Worm (Caenorhabditis elegans) whole organism, dauer: ENCODE measurements around the gene mog-2.

Experiments
- unc-62 ChIP-seq: sonication (generic microtip); optimal IDR thresholded peaks from 2 replicates; lab custom pipeline; 2017; ENCODE audit warnings: missing biosample characterization, missing genetic modification reagents, missing genetic modification characterization

mog-2 gene

DNA sequence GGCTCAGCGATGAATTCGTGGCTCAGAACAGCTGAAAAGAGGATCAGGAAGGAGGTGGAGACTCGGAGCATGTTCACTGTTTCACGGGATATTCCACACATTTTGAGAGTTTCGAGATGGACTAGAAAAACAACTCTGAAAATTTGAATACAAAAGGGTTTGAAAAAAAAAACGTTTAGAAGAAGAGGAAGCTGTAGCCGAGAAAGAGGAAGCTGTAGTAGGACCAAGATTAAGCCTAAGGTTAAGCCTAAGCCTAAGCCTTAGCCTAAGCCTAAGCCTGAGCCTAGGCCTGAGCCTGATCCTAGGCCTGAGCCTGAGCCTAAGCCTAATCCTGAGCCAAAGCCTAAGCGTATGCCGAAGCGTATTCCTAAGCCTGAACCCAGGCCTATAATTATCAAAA lies 12.0 kb upstream of the mog-2 start, which contains the start of gene plep-1:
plep-1 (minus strand) TSS at position 101 of the 400 bp plus-strand sequence.
- TF ChIP-seq unc-62 = no peak

DNA sequence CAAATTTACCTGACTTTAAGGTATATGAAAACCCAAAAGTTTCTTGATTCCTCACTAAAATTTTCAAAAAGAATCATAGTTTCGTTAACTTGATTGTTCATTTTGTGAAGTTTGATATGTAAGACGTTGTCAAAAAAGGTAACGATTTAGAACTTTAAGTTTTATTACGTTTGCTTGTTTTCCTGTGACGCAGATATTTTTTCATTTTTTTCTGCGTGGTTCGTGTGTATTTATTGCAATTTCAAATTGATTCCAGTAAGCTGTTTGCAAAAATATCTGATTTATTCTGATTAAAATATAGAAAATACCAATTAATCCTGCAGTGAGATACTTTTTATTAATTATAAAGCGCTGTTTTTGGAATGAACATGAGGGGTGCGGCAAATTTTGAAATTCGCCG lies 8.2 kb upstream of the mog-2 start, which contains the start of gene srw-40:
srw-40 (minus strand) TSS at position 101 of the 400 bp plus-strand sequence.
- TF ChIP-seq unc-62 = no peak

DNA sequence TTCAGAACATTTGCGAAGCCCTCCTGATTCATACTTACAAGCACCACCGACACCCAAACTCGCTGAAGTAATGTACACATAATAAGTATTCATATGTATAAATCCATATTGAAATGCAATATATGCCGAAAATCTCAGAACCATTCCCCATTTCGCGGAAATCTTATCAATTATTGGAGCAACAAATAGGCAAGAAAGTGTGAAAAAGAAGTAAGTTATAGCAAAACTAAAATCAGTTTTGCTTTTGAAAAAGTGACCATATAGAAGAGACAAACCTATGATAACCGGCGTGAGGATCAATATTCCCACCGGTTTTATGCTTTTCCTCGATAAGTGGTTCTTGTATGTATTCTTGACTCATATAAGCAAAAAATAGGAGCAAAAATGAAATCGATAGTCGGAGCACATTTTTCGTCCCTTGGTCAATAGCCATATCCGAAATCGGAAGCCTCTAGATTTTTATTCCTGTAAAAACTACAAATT lies 4.6 kb upstream of the mog-2 start, which contains the start of gene Y52E8A.6:
Y52E8A.6 (minus strand) TSS at position 433 of the 483 bp plus-strand sequence.
- TF ChIP-seq unc-62 = no peak

DNA sequence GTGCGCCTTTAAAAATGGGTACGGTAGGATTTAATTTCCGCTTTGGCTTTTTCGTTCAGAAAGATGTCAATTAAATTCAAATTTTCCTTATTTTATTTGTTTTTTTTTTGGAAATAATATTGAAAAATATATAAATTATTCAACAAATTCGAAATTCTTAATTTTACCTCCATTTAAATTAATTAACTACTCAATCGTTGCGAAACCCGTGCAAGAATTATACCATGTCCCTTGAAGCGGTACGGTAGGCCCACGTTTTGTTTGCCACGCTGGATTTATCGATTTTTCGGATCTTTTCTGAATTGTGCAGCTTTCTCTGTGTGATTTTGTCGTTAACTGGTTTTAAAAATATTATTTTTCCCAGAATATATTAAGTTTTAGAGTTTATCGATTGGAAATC lies 3.7 kb upstream of the mog-2 start, which contains the start of gene Y52E8A.2:
Y52E8A.2 (plus strand) TSS at position 382 of the 400 bp plus-strand sequence.
- no peak for TF ChIP-seq unc-62

DNA sequence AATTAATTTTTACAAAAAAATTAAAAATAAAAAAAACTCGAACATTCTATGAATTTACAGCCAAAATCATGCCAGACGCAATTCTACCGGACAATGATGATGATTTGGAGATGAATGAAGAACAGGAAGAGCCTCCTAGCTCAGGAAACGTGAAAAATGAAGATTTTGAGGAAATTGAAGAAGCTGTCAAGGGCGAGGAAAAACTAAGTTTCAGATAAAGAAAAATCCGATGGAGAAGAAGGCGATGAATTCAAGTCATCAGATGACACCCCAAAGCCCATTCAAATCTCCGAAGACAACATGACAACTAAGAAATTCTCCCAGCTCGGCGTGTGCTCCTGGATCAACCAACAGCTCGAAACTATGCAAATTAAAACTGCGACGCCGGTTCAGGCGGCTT lies 2.4 kb upstream of the mog-2 start, which contains the start of gene Y52E8A.1:
Y52E8A.1 (plus strand) TSS at position 301 of the 400 bp plus-strand sequence.
- TF ChIP-seq unc-62 = no peak

DNA sequence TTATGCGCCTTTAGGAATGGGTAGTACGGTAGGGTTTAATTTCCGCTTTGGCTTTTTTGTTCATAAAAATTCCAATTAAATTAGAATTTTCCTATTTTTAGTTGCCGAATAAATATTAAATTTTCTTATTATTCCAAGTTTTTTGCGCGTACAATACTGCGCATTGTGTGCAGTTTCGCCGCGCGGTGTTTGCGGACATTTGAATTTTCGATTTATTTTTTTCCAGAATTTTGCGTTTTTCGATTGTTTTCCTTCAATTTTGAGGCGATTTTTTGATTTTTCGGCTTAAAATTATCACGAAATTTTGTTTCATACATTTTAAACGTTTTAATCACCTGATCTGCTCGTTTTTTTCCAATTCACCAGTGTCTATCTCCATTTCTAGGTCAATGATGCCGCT lies 1.3 kb upstream of the mog-2 start, which contains the start of gene H20J04.6:
H20J04.6 (plus strand) TSS at position 386 of the 400 bp plus-strand sequence.
- TF ChIP-seq unc-62 = no peak

DNA sequence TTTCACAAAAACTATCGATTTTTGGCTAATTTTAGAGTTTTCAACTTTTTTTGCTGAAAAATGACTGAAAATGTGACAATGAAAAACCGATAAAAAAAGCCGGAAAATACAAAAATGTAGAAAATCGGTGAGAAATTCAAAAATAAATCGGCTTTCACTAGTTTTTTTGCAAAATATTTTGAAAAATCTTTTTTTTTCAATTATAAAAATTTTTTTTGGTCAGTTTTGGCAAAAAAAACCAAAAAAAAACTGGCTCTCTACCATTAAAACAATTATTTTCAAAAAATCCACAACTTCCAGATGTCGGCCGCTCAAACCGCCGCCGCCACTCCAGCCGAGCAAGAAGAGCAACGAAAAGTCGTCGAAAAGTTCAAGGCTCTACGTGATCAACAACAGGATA lies 2.3 kb downstream of the mog-2 start, which contains the start of gene pfd-2:
pfd-2 (plus strand) TSS at position 301 of the 400 bp plus-strand sequence.
- TF ChIP-seq unc-62 = no peak

DNA sequence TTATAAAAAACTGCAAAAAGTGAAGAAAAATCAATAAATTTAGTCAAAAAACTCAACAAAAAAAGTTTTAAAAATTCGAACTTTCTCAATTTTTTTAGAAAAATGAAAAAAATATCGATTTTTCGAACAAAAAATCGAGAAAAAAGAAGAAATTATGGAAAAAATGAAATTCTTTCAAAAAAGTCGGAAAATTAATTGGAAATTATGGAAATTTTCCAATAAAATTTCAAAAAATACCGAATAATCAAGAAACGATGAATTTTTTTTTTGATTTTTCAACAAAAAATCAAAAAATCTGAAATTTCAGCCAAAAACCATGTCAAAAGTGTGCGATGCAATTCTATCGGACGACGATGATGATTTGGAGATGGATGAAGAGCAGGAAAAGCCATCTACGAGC lies 4.6 kb downstream of the mog-2 start, which contains the start of gene H20J04.4:
H20J04.4 (plus strand) TSS at position 301 of the 400 bp plus-strand sequence.
- TF ChIP-seq unc-62 = no peak

DNA sequence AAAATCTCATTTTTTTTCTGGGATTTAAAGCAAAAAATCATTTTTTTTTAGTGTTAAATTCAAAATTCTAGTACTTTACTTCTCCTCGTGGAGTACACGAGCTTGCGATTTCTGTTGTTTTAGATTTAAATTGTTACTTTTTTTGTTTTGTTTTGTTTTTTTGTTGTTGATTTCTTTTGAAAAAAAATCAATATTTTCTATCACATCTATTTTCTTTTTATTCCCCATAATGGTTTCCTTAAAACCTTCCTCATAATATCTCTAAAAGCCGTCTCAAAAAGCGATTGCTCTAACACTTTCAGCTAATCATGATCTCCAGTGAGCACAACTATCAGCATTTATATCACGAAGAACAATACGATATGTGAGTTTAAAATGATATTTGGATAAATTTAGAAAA lies 10.3 kb downstream of the mog-2 start, which contains the start of gene madf-3:
madf-3 (plus strand) TSS at position 301 of the 400 bp plus-strand sequence.
- no peak for TF ChIP-seq unc-62

DNA sequence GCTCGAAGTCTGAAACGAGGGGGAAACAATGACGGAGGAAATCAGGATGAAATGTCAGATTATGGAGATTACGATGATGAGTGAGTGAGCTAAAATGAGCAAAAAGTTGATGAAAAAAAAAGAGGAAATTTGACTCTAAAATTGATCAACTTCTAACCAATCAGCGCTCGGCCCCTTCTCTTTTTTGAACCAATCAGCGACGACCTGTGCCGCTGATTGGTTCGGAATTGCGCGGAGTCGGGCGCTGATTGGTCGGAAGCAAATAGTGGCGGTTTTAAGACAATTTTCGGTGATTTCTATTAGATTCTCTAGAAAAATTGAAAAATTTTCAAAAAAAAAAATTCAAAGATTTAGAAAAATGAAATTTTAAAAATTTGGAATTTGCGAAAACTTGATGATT lies 13.6 kb downstream of the mog-2 start:
- TF ChIP-seq unc-62 = no peak

DNA sequence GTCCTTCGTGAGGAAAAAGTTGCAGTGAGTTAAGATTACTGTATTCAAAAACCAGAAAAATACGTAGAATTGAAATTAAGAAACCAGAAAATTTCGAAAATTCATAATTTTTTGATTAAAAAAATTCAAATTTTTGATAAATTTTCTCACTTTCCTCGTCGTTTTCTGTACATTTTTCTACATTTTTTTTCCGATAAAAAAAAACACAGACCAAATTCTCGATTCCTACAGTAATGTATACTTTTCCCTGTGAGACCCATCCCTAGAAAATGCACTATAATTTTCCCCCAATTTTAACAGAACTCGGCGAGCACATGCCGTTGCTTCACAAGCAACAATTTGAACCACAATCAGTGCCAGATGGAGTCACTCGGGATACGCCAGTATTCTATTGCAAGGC lies 15.7 kb downstream of the mog-2 start, which contains the start of gene athp-2:
athp-2 (plus strand) TSS at position 301 of the 400 bp plus-strand sequence.
- TF ChIP-seq unc-62 = no peak

DNA sequence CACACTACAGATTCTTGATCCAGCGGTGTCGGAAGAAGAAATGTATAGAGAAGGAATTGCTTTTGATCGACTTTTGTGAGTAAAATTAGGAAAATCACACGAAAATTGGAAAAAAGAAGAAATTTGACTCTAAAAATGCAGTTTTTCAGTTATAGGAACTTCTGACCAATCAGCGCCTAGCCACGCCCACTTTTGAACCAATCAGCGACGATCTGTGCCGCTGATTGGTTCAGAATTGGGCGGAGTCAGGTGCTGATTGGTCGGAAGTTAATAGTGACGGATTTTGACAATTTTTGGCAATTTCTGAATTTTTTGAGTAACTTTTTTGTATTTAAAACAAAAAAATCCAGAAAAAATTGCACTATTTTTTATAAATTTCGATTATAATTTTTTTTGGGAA lies 17.3 kb downstream of the mog-2 start:
- no peak for TF ChIP-seq unc-62

DNA sequence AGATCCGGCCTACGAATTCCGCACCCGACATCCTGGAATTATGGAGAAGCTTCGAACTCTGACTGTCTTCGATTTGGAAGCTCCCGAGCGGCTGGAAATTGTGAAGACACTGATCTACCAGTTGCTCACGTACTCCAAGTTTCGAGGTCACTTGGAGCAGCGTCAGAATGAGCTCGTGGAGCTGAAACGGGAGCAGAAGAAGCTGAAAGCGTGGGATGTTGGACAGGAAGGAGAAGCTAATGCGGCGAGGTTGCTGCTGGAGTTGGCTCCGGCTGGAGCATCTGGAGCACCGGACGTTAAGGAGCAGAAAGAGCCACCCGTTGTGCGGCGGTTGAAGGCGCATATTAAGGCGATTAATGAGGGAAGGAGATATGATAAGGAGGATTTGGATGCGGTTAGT lies 20.2 kb downstream of the mog-2 start:
- no peak for TF ChIP-seq unc-62

DNA sequence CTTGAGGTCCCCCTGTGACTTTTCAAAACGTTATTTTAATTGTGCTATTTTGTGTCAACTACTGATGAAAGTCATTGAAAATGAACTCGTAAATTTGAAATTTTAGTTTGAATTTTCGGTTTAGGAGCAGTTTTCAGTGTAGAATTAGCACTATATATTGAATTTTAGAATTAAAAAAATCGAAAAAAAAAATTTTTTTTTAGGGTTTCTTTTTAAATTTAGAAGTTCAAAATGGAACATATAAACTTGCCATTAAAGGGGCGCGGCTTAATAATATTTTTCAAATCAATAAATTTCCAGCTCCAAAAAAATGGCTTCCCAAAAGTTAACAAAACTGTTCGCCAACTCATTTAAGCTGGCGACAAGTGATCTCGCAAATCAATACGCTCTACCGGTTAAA lies 26.7 kb downstream of the mog-2 start, which contains the start of gene H20J04.9:
H20J04.9 (plus strand) TSS at position 301 of the 400 bp plus-strand sequence.
- TF ChIP-seq unc-62 = no peak

DNA sequence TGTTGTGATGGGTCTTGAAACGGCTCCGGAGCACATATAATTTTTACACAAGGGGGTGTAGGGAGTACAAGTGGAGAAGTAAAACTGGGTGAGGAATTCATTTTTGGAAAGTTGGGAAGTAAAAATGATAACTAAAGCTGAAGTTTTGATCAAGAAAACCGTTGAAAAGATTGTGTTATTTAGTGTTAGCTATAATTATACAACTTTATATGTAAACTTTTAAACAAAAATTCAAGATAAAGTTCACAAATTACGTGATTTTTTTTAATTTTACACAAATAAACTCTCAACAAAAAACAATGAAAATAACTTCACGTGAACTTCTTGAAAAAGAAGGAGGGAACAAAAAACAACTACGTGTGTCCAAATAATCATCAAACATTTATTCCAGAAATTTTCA lies 31.1 kb downstream of the mog-2 start, which contains the start of the genes H20J04.7 and H20J04.1:
H20J04.7 (minus strand) TSS at position 101 of the 400 bp plus-strand sequence.
H20J04.1 (plus strand) TSS at position 397 of the 400 bp plus-strand sequence.
- TF ChIP-seq unc-62 = no peak

DNA sequence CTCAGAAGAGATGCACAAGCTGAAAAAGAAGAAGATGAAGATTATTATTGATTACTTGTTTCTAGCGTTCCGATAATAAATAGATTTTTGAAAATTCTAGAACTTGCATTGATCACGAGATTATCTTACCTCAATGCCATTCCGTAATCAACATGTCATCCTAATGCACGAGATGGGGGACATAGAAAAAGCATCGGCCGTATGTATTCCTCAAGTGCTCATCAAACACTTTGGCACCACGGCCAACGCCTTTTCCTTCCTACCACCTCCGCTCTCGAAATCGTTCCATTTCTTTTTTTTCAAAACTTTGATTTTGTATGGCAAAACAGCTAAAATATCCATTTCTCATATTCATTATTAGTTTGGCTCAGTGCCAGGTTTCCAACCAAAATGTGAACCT lies 34.6 kb downstream of the mog-2 start, which contains the start of gene lat-2:
lat-2 (plus strand) TSS at position 301 of the 400 bp plus-strand sequence.
- TF ChIP-seq unc-62 = no peak

DNA sequence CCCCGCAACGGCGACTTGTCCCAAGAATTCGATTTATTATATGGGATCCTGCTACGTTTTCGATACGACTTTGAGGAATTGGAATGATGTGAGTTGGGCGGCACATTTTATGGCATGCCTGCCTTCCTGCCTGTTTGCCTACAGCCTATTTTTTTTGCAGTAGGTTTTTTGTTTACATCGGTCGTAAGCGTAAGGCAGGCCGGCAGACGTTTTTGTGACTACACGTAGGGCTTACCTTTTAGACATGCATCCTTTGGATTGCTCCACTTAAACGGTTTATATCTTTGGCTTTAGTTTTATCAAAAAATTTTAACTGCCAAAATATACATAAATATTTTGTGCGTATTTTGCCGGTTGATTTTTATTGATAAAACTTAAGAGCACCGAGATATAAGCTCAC lies 35.1 kb downstream of the mog-2 start:
- TF ChIP-seq unc-62 = no peak

DNA sequence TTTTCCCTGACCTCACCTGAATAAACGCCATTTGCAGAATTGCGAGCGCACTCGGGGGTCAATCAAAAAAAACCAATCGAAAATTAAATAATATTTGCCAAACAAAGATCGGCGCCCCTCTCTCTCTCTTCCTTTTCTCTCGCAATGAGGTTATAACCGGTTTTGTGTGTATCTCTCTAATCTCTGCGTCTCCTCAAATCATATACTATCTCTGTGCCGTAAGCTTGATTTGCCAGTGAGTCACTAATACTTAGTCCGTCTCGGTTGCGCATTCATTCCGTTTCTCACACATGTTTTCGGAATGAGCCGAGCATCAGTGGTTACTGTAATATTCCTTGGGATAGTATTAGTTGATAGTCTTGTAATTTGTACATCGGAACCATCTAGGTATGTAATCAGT lies 37.9 kb downstream of the mog-2 start:
- TF ChIP-seq unc-62 = no peak
